Fruit fly (Drosophila melanogaster) whole organism: Measurements from ENCODE around the gene Pvr.

ENCODE experiments used
- CG8478 ChIP-seq: fragments of >200 bp; optimal IDR thresholded peaks from 2 replicates; lab custom pipeline; 2018; ENCODE audit warnings: inconsistent platforms
- psq ChIP-seq: fragments of >200 bp; optimal IDR thresholded peaks from 2 replicates; lab custom pipeline; 2017

dm6 chr2L:8215259-8215929 lies 24.3 kb downstream of the Pvr start, which contains the start of gene CG8349:
- TF ChIP-seq psq (lab: Kevin White, UChicago) = no peak
- TF ChIP-seq CG8478 (lab: Kevin White, UChicago) = no peak
